Worm (Caenorhabditis elegans): ENCODE measurements around the gene abf-5.

DNA sequence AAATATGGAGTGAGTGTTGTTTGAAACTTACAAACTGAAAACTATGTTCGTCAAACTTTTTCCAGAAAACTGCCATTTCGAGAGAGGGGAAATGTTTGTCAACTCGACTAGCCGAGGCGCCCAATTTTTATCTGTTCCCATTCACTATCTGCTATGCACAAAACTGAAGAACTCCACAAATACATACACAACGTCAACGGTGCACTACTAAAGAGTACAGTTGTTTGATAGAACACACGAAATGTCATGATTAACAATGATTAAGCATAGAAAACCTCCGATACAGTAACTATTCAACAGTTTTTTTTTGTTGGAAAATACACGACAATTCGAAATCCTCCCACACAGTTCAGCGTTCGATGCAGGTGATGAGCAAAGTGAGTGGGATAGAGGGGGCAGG is 26.9 kb downstream of the abf-5 start:
- TF ChIP-seq nfya-2 (GFP tag; IDR thresholded peaks at IDR 0.05): no peak
- no peak for TF ChIP-seq nhr-27 (tag; optimal IDR thresholded peaks at IDR 0.05)
- no peak for TF ChIP-seq hmg-1.2 (GFP tag; IDR thresholded peaks at IDR 0.05)
- TF ChIP-seq egl-18 (GFP tag; IDR thresholded peaks at IDR 0.05): no peak
- TF ChIP-seq attf-3 (GFP tag; conservative IDR thresholded peaks at IDR 0.05): no peak
- TF ChIP-seq nfya-1 (tag; optimal IDR thresholded peaks at IDR 0.05; ENCODE audit: borderline replicate concordance, insufficient read depth): no peak
- TF ChIP-seq tbp1 (GFP tag; optimal IDR thresholded peaks at IDR 0.05): no peak
- TF ChIP-seq unc-62 (GFP tag; optimal IDR thresholded peaks at IDR 0.05): no peak
- TF ChIP-seq sea-2 (GFP tag; IDR thresholded peaks at IDR 0.05): no peak
- TF ChIP-seq K12H6.12 (tag; optimal IDR thresholded peaks at IDR 0.05): no peak
- no peak for TF ChIP-seq T07F8.4 (tag; optimal IDR thresholded peaks at IDR 0.05)

Data from whole organism, young adult.